Worm (Caenorhabditis elegans) whole organism, L2 larva: ENCODE measurements around the gene tsp-5.

Experiments
- F13H6.1 ChIP-seq: sonication (generic microtip); optimal IDR thresholded peaks from 2 replicates; lab custom pipeline; 2016; ENCODE audit warnings: missing genetic modification characterization, missing compliant biosample characterization
- ZK546.5 ChIP-seq: sonication (generic microtip); optimal IDR thresholded peaks from 2 replicates; lab custom pipeline; 2017; ENCODE audit warnings: missing biosample characterization, missing genetic modification characterization
- lin-39 ChIP-seq: fragments of 150-350 bp; optimal IDR thresholded peaks from 2 replicates; lab custom pipeline; 2014; ENCODE audit warnings: missing biosample characterization, missing genetic modification reagents, missing genetic modification characterization
- nhr-12 ChIP-seq: fragments of 150-350 bp; optimal IDR thresholded peaks from 2 replicates; lab custom pipeline; 2014; ENCODE audit warnings: missing biosample characterization, missing genetic modification characterization
- sma-3 ChIP-seq: sonication (generic microtip); optimal IDR thresholded peaks from 2 replicates; lab custom pipeline; 2016; ENCODE audit warnings: missing genetic modification reagents, missing genetic modification characterization, missing compliant biosample characterization
- ztf-11 ChIP-seq: sonication (generic microtip); optimal IDR thresholded peaks from 2 replicates; lab custom pipeline; 2017; ENCODE audit warnings: missing biosample characterization, missing genetic modification characterization

ce11 chrIV:13639027-13639426 is 47.5 kb upstream of the tsp-5 start, which contains the start of gene ugt-22:
- TF ChIP-seq sma-3: no peak
- no peak for TF ChIP-seq nhr-12
- TF ChIP-seq ZK546.5 (tag; lab: Kevin White, UChicago): no peak
- TF ChIP-seq ztf-11 (tag; lab: Kevin White, UChicago): no peak
- TF ChIP-seq lin-39 (tag; lab: Kevin White, UChicago): no peak
- no peak for TF ChIP-seq F13H6.1 (tag; lab: Kevin White, UChicago)
